Worm (Caenorhabditis elegans): ENCODE data around the gene vit-3.

Gene vit-3

ce11 chrX:3602622-3603021, 30.3 kb upstream of the vit-3 start:
- TF ChIP-seq lsy-2 (tag; optimal IDR thresholded peaks at IDR 0.05) (no peak), nhr-129 (tag; optimal IDR thresholded peaks at IDR 0.05) (no peak), sma-9 (GFP tag; optimal IDR thresholded peaks at IDR 0.05) (no peak), sma-9 (tag; optimal IDR thresholded peaks at IDR 0.05) (no peak), sma-3 (GFP tag; optimal IDR thresholded peaks at IDR 0.05) (no peak), gmeb-1 (tag; optimal IDR thresholded peaks at IDR 0.05) (no peak), nhr-237 (tag; optimal IDR thresholded peaks at IDR 0.05) (no peak), F13H6.1 (tag; optimal IDR thresholded peaks at IDR 0.05) (no peak), crh-2 (tag; optimal IDR thresholded peaks at IDR 0.05) (no peak), lin-11 (tag; optimal IDR thresholded peaks at IDR 0.05) (no peak), skn-1 (tag; optimal IDR thresholded peaks at IDR 0.05) (no peak), ceh-82 (tag; optimal IDR thresholded peaks at IDR 0.05) (no peak), mab-5 (tag; optimal IDR thresholded peaks at IDR 0.05) (no peak), mbf-1 (tag; optimal IDR thresholded peaks at IDR 0.05) (no peak), R02D3.7 (tag; optimal IDR thresholded peaks at IDR 0.05) (no peak), zag-1 (tag; optimal IDR thresholded peaks at IDR 0.05) (no peak), unc-62 (GFP tag; optimal IDR thresholded peaks at IDR 0.05) (no peak), egl-27 (tag; optimal IDR thresholded peaks at IDR 0.05) (no peak)

ce11 chrX:3601531-3601930, 29.2 kb upstream of the vit-3 start, which contains the start of gene C18B2.3:
Gene C18B2.3, plus strand, starts transcription at chrX:3601831.
- TF ChIP-seq mab-5 (tag; optimal IDR thresholded peaks at IDR 0.05) (no peak), ztf-4 (tag; optimal IDR thresholded peaks at IDR 0.05) (no peak), F13H6.1 (tag; optimal IDR thresholded peaks at IDR 0.05) (no peak), dmd-4 (tag; optimal IDR thresholded peaks at IDR 0.05) (no peak), aly-2 (tag; optimal IDR thresholded peaks at IDR 0.05) (no peak), Y55F3AM.14 (GFP tag; optimal IDR thresholded peaks at IDR 0.05) (no peak)

- TF ChIP-seq lin-11 (tag; optimal IDR thresholded peaks at IDR 0.05) (no peak), fos-1 (tag; optimal IDR thresholded peaks at IDR 0.05) (peak; percentile 65)
Measured at ce11 chrX:3600390-3600789, 28.0 kb upstream of the vit-3 start, which contains the start of gene cgr-1. Gene cgr-1, minus strand, starts transcription at chrX:3600457.

ce11 chrX:3599860-3600259, 27.5 kb upstream of the vit-3 start:
- TF ChIP-seq nhr-237 (tag; optimal IDR thresholded peaks at IDR 0.05) (no peak), blmp-1 (tag; optimal IDR thresholded peaks at IDR 0.05; ENCODE audit: insufficient read depth) (no peak), egl-27 (tag; optimal IDR thresholded peaks at IDR 0.05) (no peak), ZK546.5 (tag; optimal IDR thresholded peaks at IDR 0.05) (no peak), F13H6.1 (tag; optimal IDR thresholded peaks at IDR 0.05) (no peak), ztf-4 (tag; optimal IDR thresholded peaks at IDR 0.05) (no peak), fos-1 (tag; optimal IDR thresholded peaks at IDR 0.05) (no peak), unc-39 (tag; optimal IDR thresholded peaks at IDR 0.05) (no peak)

ce11 chrX:3596967-3597366, 24.6 kb upstream of the vit-3 start:
- TF ChIP-seq Y55F3AM.14 (GFP tag; optimal IDR thresholded peaks at IDR 0.05): no peak
- TF ChIP-seq lin-13 (GFP tag; optimal IDR thresholded peaks at IDR 0.05): no peak
- no peak for TF ChIP-seq nhr-237 (tag; optimal IDR thresholded peaks at IDR 0.05)
- no peak for TF ChIP-seq nhr-11 (tag; optimal IDR thresholded peaks at IDR 0.05)
- TF ChIP-seq egl-27 (tag; optimal IDR thresholded peaks at IDR 0.05): no peak
- TF ChIP-seq unc-55 (GFP tag; optimal IDR thresholded peaks at IDR 0.05): no peak
- no peak for TF ChIP-seq unc-62 (GFP tag; optimal IDR thresholded peaks at IDR 0.05)
- no peak for TF ChIP-seq dmd-4 (tag; optimal IDR thresholded peaks at IDR 0.05)
- TF ChIP-seq aly-2 (tag; optimal IDR thresholded peaks at IDR 0.05): no peak
- no peak for TF ChIP-seq ztf-4 (tag; optimal IDR thresholded peaks at IDR 0.05)
- no peak for TF ChIP-seq nhr-25 (tag; optimal IDR thresholded peaks at IDR 0.05)
- no peak for TF ChIP-seq nhr-6 (tag; optimal IDR thresholded peaks at IDR 0.05)
- TF ChIP-seq lin-11 (tag; optimal IDR thresholded peaks at IDR 0.05): no peak
- TF ChIP-seq nhr-129 (tag; optimal IDR thresholded peaks at IDR 0.05): no peak
- no peak for TF ChIP-seq elt-1 (tag; optimal IDR thresholded peaks at IDR 0.05)
- TF ChIP-seq fos-1 (tag; optimal IDR thresholded peaks at IDR 0.05): no peak

- peak; percentile 25 for TF ChIP-seq nhr-21 (tag; optimal IDR thresholded peaks at IDR 0.05)
- peak; percentile 29 for TF ChIP-seq blmp-1 (tag; optimal IDR thresholded peaks at IDR 0.05; ENCODE audit: insufficient read depth)
- TF ChIP-seq peb-1 (tag; optimal IDR thresholded peaks at IDR 0.05): no peak
Measured at ce11 chrX:3596303-3596772, 24.0 kb upstream of the vit-3 start, which contains the start of gene T27A10.6. Gene T27A10.6, minus strand, starts transcription at chrX:3596353.
